Worm (Caenorhabditis elegans): ENCODE measurements around the gene oac-21.

DNA sequence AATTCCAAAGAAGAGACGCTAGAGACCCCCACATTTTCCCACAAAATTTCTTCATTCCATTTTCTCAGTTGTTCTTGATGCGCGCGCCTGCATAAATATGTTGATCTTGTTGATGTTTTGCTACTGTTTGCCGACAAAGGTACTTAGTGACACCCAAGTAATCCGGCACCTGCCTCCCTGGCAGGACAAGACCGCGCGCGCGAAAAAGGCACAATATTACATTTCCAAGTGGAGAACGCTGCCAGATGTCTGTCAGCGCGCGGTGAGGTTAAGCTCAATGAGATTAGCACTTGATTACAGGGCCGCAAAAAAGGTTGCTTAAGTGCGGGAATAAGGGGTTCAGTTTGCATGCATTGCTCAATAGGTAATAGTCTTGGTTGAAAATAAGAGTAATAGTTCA is 47.5 kb upstream of the oac-21 start:
- TF ChIP-seq dao-5 (tag; optimal IDR thresholded peaks at IDR 0.05) (no peak), W03F9.2 (tag; optimal IDR thresholded peaks at IDR 0.05) (no peak)
